Fruit fly (Drosophila melanogaster) Kc167 (cell line): ENCODE results near the gene Rpt3.

Experiments
- Myc ChIP-seq: fragments of >200 bp; optimal IDR thresholded peaks from 2 replicates; lab custom pipeline; 2017; ENCODE audit warnings: missing external identifiers
- Sin3A ChIP-seq: fragments of >200 bp; optimal IDR thresholded peaks from 2 replicates; lab custom pipeline; 2018; ENCODE audit warnings: missing external identifiers
- h ChIP-seq: fragments of >200 bp; optimal IDR thresholded peaks from 3 replicates; lab custom pipeline; 2018; ENCODE audit warnings: missing external identifiers
- insv ChIP-seq: fragments of >200 bp; optimal IDR thresholded peaks from 3 replicates; lab custom pipeline; 2018; ENCODE audit warnings: missing external identifiers
- psq ChIP-seq: fragments of >200 bp; optimal IDR thresholded peaks from 2 replicates; lab custom pipeline; 2017; ENCODE audit warnings: missing external identifiers
- ttk ChIP-seq: sonication (Bioruptor generic); optimal IDR thresholded peaks from 2 replicates; lab custom pipeline; 2017; ENCODE audit warnings: missing external identifiers

DNA sequence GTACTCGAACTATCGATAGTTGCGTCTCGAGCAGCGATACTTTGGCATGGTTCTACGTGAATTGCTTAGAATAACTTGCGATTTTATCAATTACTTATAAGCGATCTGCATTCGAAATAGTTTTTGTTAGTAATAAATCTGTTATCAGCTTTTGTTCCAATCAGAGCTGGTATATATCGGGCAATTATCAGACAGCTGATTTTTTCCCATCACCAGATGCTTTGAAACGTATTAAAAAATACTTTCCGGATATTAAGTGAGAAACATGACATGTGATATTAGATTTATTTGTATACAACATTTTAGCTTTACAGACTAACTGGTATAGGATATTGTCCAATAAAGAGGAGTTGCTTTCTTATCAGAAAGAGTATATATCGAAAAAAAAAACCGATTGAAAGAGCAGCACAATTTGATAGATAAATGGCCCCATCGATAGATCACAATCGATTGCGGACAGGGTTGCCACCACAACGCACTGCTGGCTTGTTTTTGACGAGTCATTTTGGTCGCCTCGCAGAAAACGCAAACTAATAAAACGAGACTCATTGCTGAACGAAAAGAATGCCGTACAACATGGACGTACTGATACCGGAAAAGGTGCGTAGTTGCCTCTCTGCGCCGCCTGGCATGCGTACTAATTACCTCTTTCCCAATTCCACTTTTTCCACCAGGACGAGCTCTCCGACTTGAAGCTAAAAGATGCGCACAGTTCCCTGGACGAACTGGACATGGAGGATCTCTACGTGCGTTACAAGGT lies at the start of gene Rpt3:
- TF ChIP-seq h (lab: Kevin White, UChicago) (no peak), insv (no peak), psq (lab: Kevin White, UChicago) (no peak), ttk (lab: Kevin White, UChicago) (no peak), Myc (lab: Kevin White, UChicago) (no peak), Sin3A (lab: Kevin White, UChicago) (no peak)
